Worm (Caenorhabditis elegans) whole organism, late embryonic: ENCODE measurements around the gene srbc-78.

Experiments used
- C38D4.7 ChIP-seq: fragments of 200-800 bp; sonication (Bioruptor generic); optimal IDR thresholded peaks from 2 replicates; lab custom pipeline; 2018; ENCODE audit warnings: mild to moderate bottlenecking, missing genetic modification characterization, moderate library complexity, missing compliant biosample characterization
- gmeb-2 ChIP-seq: sonication (generic microtip); optimal IDR thresholded peaks from 2 replicates; lab custom pipeline; 2016; ENCODE audit warnings: missing genetic modification characterization, inconsistent platforms, missing compliant biosample characterization
- nhr-232 ChIP-seq: sonication (generic microtip); optimal IDR thresholded peaks from 2 replicates; lab custom pipeline; 2016; ENCODE audit warnings: missing genetic modification characterization, missing compliant biosample characterization
- pqm-1 ChIP-seq: sonication (generic microtip); optimal IDR thresholded peaks from 2 replicates; lab custom pipeline; 2016; ENCODE audit warnings: missing genetic modification characterization, missing compliant biosample characterization
- sox-4 ChIP-seq: sonication (generic microtip); optimal IDR thresholded peaks from 2 replicates; lab custom pipeline; 2017; ENCODE audit warnings: mild to moderate bottlenecking, missing genetic modification characterization, inconsistent platforms, missing compliant biosample characterization

ce11 chrV:20457155-20457554 is 31.8 kb downstream of the srbc-78 start:
- TF ChIP-seq C38D4.7 (no peak), nhr-232 (tag; lab: Kevin White, UChicago) (no peak), gmeb-2 (tag; lab: Kevin White, UChicago) (no peak), pqm-1 (tag; lab: Kevin White, UChicago) (no peak), sox-4 (tag; lab: Kevin White, UChicago) (no peak)
